Fruit fly (Drosophila melanogaster): ENCODE data around the gene zfh1.

The zfh1 gene

dm6 chr3R:30813903-30814339 lies 48.2 kb downstream of the zfh1 start (continued):
- peak; percentile 82 for TF ChIP-seq CG6254 (GFP tag; optimal IDR thresholded peaks at IDR 0.05)
- peak; percentile 81 for TF ChIP-seq CG2120 (GFP tag; optimal IDR thresholded peaks at IDR 0.05)
- TF ChIP-seq Dbx (GFP tag; IDR thresholded peaks at IDR 0.05), result peak; percentile 76; the same call in 2 of the 3 replicates
- TF ChIP-seq odd (GFP tag; optimal IDR thresholded peaks at IDR 0.05), result peak; percentile 68
- TF ChIP-seq CG9817 (tag; optimal IDR thresholded peaks at IDR 0.05), result peak; percentile 76
- peak; percentile 88 for TF ChIP-seq Camta (GFP tag; optimal IDR thresholded peaks at IDR 0.05)
- peak; percentile 70 for TF ChIP-seq Atf3 (GFP tag; optimal IDR thresholded peaks at IDR 0.05)
- peak; percentile 83 for TF ChIP-seq CG15601 (tag; optimal IDR thresholded peaks at IDR 0.05)
- no peak for TF ChIP-seq bigmax (GFP tag; optimal IDR thresholded peaks at IDR 0.05)
- no peak for TF ChIP-seq ash1 (GFP tag; optimal IDR thresholded peaks at IDR 0.05)
- peak; percentile 84 for TF ChIP-seq CG13424 (tag; optimal IDR thresholded peaks at IDR 0.05)
- TF ChIP-seq zfh2 (GFP tag; optimal IDR thresholded peaks at IDR 0.05), result peak; percentile 26
- peak; percentile 62 for TF ChIP-seq CG18619 (GFP tag; optimal IDR thresholded peaks at IDR 0.05)
- TF ChIP-seq vvl (GFP tag; IDR thresholded peaks at IDR 0.05), result peak; percentile 96
- peak; percentile 92 for TF ChIP-seq CG1603 (tag; optimal IDR thresholded peaks at IDR 0.05)
- no peak for TF ChIP-seq mld (GFP tag; IDR thresholded peaks at IDR 0.05; ENCODE audit: partially characterized antibody)
- TF ChIP-seq CG10274 (GFP tag; optimal IDR thresholded peaks at IDR 0.05), result peak; percentile 48
- peak; percentile 86 for TF ChIP-seq CG6689 (GFP tag; IDR thresholded peaks at IDR 0.05)
- peak; percentile 86 for TF ChIP-seq Oli (tag; optimal IDR thresholded peaks at IDR 0.05)
- no peak for TF ChIP-seq Adf1 (GFP tag; IDR thresholded peaks at IDR 0.05)
- TF ChIP-seq CG1233 (GFP tag; optimal IDR thresholded peaks at IDR 0.05), result peak; percentile 84
- TF ChIP-seq ap (GFP tag; IDR thresholded peaks at IDR 0.05), result peak; percentile 61
- peak; percentile 84 for TF ChIP-seq pb (GFP tag; optimal IDR thresholded peaks at IDR 0.05)
- TF ChIP-seq CG32767 (GFP tag; IDR thresholded peaks at IDR 0.05), result peak; percentile 64; the same call in 1 of the 2 replicates
- TF ChIP-seq Stat92E (GFP tag; optimal IDR thresholded peaks at IDR 0.05), result peak in 1 of 3 experiments; percentile 35
- peak; percentile 82 for TF ChIP-seq CG12219 (GFP tag; optimal IDR thresholded peaks at IDR 0.05)
- peak; percentile 62 for TF ChIP-seq CG3065 (GFP tag; optimal IDR thresholded peaks at IDR 0.05)
- TF ChIP-seq dmrt99B (tag; optimal IDR thresholded peaks at IDR 0.05), result peak; percentile 94
- peak; percentile 78 for TF ChIP-seq zen (tag; optimal IDR thresholded peaks at IDR 0.05)
- TF ChIP-seq lmd (GFP tag; IDR thresholded peaks at IDR 0.05), result peak; percentile 91
- peak; percentile 86 for TF ChIP-seq Fer3 (tag; optimal IDR thresholded peaks at IDR 0.05)
- TF ChIP-seq pzg (GFP tag; optimal IDR thresholded peaks at IDR 0.05), result no peak
- TF ChIP-seq CG3407 (GFP tag; optimal IDR thresholded peaks at IDR 0.05), result peak; percentile 77
- TF ChIP-seq sens (GFP tag), result peak; percentile 98
- TF ChIP-seq pfk (GFP tag; optimal IDR thresholded peaks at IDR 0.05), result peak; percentile 11
- TF ChIP-seq CG11456 (GFP tag; IDR thresholded peaks at IDR 0.05), result peak; percentile 64; the same call in 1 of the 3 replicates
- peak; percentile 40 for TF ChIP-seq CG10543 (GFP tag; optimal IDR thresholded peaks at IDR 0.05)
- TF ChIP-seq slou (GFP tag; optimal IDR thresholded peaks at IDR 0.05), result peak; percentile 71
- peak; percentile 86 for TF ChIP-seq CG18599 (GFP tag; optimal IDR thresholded peaks at IDR 0.05)
- peak; percentile 67 for TF ChIP-seq CG17802 (tag; optimal IDR thresholded peaks at IDR 0.05)
- peak; percentile 75; the same call in 1 of the 2 replicates for TF ChIP-seq ro (GFP tag; IDR thresholded peaks at IDR 0.05)
- TF ChIP-seq CkIIα-i1 (GFP tag; IDR thresholded peaks at IDR 0.05), result peak; percentile 26; the same call in 1 of the 2 replicates
- peak; percentile 73 for TF ChIP-seq CG15514 (GFP tag; optimal IDR thresholded peaks at IDR 0.05)
- peak; percentile 77 for TF ChIP-seq Hsf (GFP tag; optimal IDR thresholded peaks at IDR 0.05)
- peak; percentile 62 for TF ChIP-seq CrebB (tag; optimal IDR thresholded peaks at IDR 0.05)
- peak; percentile 21 for TF ChIP-seq CG3995 (GFP tag; optimal IDR thresholded peaks at IDR 0.05)
- no peak for TF ChIP-seq Kr (GFP tag; optimal IDR thresholded peaks at IDR 0.05)
- 0 out of 4 replicates have a peak, but pooled peaks have one; percentile 11 for TF ChIP-seq chinmo (GFP tag; IDR thresholded peaks at IDR 0.05; ENCODE audit: partially characterized antibody)
- peak; percentile 73 for TF ChIP-seq Hmr (GFP tag; optimal IDR thresholded peaks at IDR 0.05)
